Worm (Caenorhabditis elegans): ENCODE measurements around the gene T25D10.4.

ce11 chrII:6403233-6403632 is 6.8 kb downstream of the T25D10.4 start, which contains the start of gene T25D10.1:
- no peak for TF ChIP-seq ceh-2 (tag; optimal IDR thresholded peaks at IDR 0.05)
- no peak for TF ChIP-seq elt-2 (tag; optimal IDR thresholded peaks at IDR 0.05)
- TF ChIP-seq tbx-2 (tag; optimal IDR thresholded peaks at IDR 0.05): no peak
- TF ChIP-seq nhr-11 (tag; optimal IDR thresholded peaks at IDR 0.05): no peak
- no peak for TF ChIP-seq pros-1 (tag; optimal IDR thresholded peaks at IDR 0.05)
- TF ChIP-seq ceh-48 (tag; optimal IDR thresholded peaks at IDR 0.05): no peak
- no peak for TF ChIP-seq ceh-22 (tag; optimal IDR thresholded peaks at IDR 0.05)
- no peak for TF ChIP-seq ceh-19 (GFP tag; optimal IDR thresholded peaks at IDR 0.05)

Measured in whole organism, late embryonic.